Fruit fly (Drosophila melanogaster) whole organism, wandering third instar larva: ENCODE data around the gene tal-3A.

ENCODE experiments used
- Abd-B ChIP-seq: fragments of >200 bp; optimal IDR thresholded peaks from 2 replicates; lab custom pipeline; 2017; ENCODE audit warnings: missing biosample characterization, missing genetic modification characterization
- CG32264 ChIP-seq: fragments of 200-800 bp; sonication (Bioruptor generic); optimal IDR thresholded peaks from 2 replicates; lab custom pipeline; 2016; ENCODE audit warnings: missing biosample characterization, missing genetic modification characterization
- CG9705 ChIP-seq: fragments of 200-800 bp; sonication (Bioruptor generic); optimal IDR thresholded peaks from 2 replicates; lab custom pipeline; 2018; ENCODE audit warnings: missing biosample characterization, mild to moderate bottlenecking, missing genetic modification characterization
- CrebA ChIP-seq: fragments of 200-800 bp; sonication (Bioruptor generic); optimal IDR thresholded peaks from 2 replicates; lab custom pipeline; 2016; ENCODE audit warnings: missing biosample characterization, mild to moderate bottlenecking, missing genetic modification characterization, borderline replicate concordance
- Dfd ChIP-seq: fragments of >200 bp; optimal IDR thresholded peaks from 2 replicates; lab custom pipeline; 2017; ENCODE audit warnings: missing biosample characterization, missing genetic modification characterization
- Dif ChIP-seq: fragments of 200-275, 200-300 bp; sonication (Bioruptor generic); optimal IDR thresholded peaks from 2 replicates; lab custom pipeline; 2018; ENCODE audit warnings: missing biosample characterization, missing genetic modification characterization; ENCODE audit not compliant: partially characterized antibody
- GATAd ChIP-seq: sonication (Bioruptor generic); optimal IDR thresholded peaks from 2 replicates; lab custom pipeline; 2016; ENCODE audit warnings: missing biosample characterization, missing genetic modification characterization
- HLH106 ChIP-seq: fragments of 200-800 bp; optimal IDR thresholded peaks from 3 replicates; lab custom pipeline; 2019; ENCODE audit warnings: missing biosample characterization, mild to moderate bottlenecking, missing genetic modification characterization, moderate library complexity
- Hnf4 ChIP-seq: fragments of 200-800 bp; sonication (Bioruptor generic); optimal IDR thresholded peaks from 2 replicates; lab custom pipeline; 2016; ENCODE audit warnings: missing biosample characterization, mild to moderate bottlenecking, missing genetic modification characterization
- Hr78 ChIP-seq: fragments of >200 bp; optimal IDR thresholded peaks from 2 replicates; lab custom pipeline; 2017; ENCODE audit warnings: missing biosample characterization, missing genetic modification characterization
- Hr83 ChIP-seq: fragments of 200-300 bp; sonication (Bioruptor generic); optimal IDR thresholded peaks from 2 replicates; lab custom pipeline; 2016; ENCODE audit warnings: missing biosample characterization, mild to moderate bottlenecking, missing genetic modification characterization, moderate library complexity; ENCODE audit not compliant: poor library complexity, severe bottlenecking
- Jra ChIP-seq: sonication (Bioruptor generic); optimal IDR thresholded peaks from 2 replicates; lab custom pipeline; 2016; ENCODE audit warnings: missing biosample characterization, missing genetic modification characterization
- Mio ChIP-seq: sonication (Bioruptor generic); optimal IDR thresholded peaks from 2 replicates; lab custom pipeline; 2016; ENCODE audit warnings: missing biosample characterization, missing genetic modification characterization
- Myc ChIP-seq: fragments of >200 bp; optimal IDR thresholded peaks from 2 replicates; lab custom pipeline; 2017
- N ChIP-seq: fragments of >200 bp; optimal IDR thresholded peaks from 2 replicates; lab custom pipeline; 2018; ENCODE audit warnings: missing biosample characterization, missing external identifiers, missing genetic modification characterization
- OdsH ChIP-seq: fragments of 200-800 bp; sonication (Bioruptor generic); optimal IDR thresholded peaks from 2 replicates; lab custom pipeline; 2016; ENCODE audit warnings: missing biosample characterization, mild to moderate bottlenecking, missing genetic modification characterization
- Rel ChIP-seq, 2 experiments: fragments of 200-800 bp; sonication (Bioruptor generic) in 1 of 2; optimal IDR thresholded peaks; 2 replicates in 1 of 2; 3 replicates in 1 of 2; lab custom pipeline; 2016 to 2019; ENCODE audit warnings: mild to moderate bottlenecking in 2 of 2, missing biosample characterization in 2 of 2, missing genetic modification characterization in 2 of 2, moderate library complexity in 1 of 2
- Sp1 ChIP-seq: fragments of 200-800 bp; sonication (Bioruptor generic); optimal IDR thresholded peaks from 3 replicates; lab custom pipeline; 2019; ENCODE audit warnings: missing biosample characterization, mild to moderate bottlenecking, missing genetic modification characterization, moderate library complexity
- Vsx2 ChIP-seq: fragments of 200-300, 225-300 bp; sonication (Bioruptor generic); optimal IDR thresholded peaks from 2 replicates; lab custom pipeline; 2018; ENCODE audit warnings: missing biosample characterization, missing genetic modification characterization; ENCODE audit not compliant: partially characterized antibody
- br ChIP-seq: fragments of 200-800 bp; sonication (Bioruptor generic); optimal IDR thresholded peaks from 2 replicates; lab custom pipeline; 2016; ENCODE audit warnings: missing biosample characterization, missing genetic modification characterization
- brk ChIP-seq: fragments of 200-800 bp; sonication (Bioruptor generic); optimal IDR thresholded peaks from 2 replicates; lab custom pipeline; 2016; ENCODE audit warnings: missing biosample characterization, mild to moderate bottlenecking, missing genetic modification characterization
- dl ChIP-seq, 2 experiments: fragments of 175-275, 200-275 bp in 1 of 2; fragments of 200-275 bp in 1 of 2; sonication (Bioruptor generic); optimal IDR thresholded peaks; lab custom pipeline; 2018; ENCODE audit warnings: mild to moderate bottlenecking in 2 of 2, missing biosample characterization in 2 of 2, missing genetic modification characterization in 2 of 2, moderate library complexity in 2 of 2; ENCODE audit not compliant: partially characterized antibody in 2 of 2, insufficient read depth in 1 of 2
- dmrt93B ChIP-seq: fragments of 200-800 bp; sonication (Bioruptor generic); optimal IDR thresholded peaks from 2 replicates; lab custom pipeline; 2018; ENCODE audit warnings: missing biosample characterization, mild to moderate bottlenecking, missing genetic modification characterization
- dsf ChIP-seq: sonication (Bioruptor generic); optimal IDR thresholded peaks from 2 replicates; lab custom pipeline; 2016; ENCODE audit warnings: missing biosample characterization, missing genetic modification characterization, borderline replicate concordance
- ey ChIP-seq: fragments of 200-800 bp; sonication (Bioruptor generic); optimal IDR thresholded peaks from 2 replicates; lab custom pipeline; 2016; ENCODE audit warnings: missing biosample characterization, missing genetic modification characterization
- foxo ChIP-seq, 2 experiments: fragments of 200-800 bp; sonication (Bioruptor generic); optimal IDR thresholded peaks; 2 replicates in 1 of 2; 3 replicates in 1 of 2; lab custom pipeline; 2016 to 2017; ENCODE audit warnings: missing biosample characterization in 2 of 2, missing genetic modification characterization in 2 of 2
- fru ChIP-seq: fragments of 200-800 bp; sonication (Bioruptor generic); optimal IDR thresholded peaks from 3 replicates; lab custom pipeline; 2016; ENCODE audit warnings: missing biosample characterization, mild to moderate bottlenecking, missing genetic modification characterization
- h ChIP-seq: fragments of 200-800 bp; sonication (Bioruptor generic); optimal IDR thresholded peaks from 3 replicates; lab custom pipeline; 2016; ENCODE audit warnings: missing biosample characterization, mild to moderate bottlenecking, missing genetic modification characterization
- jim ChIP-seq: fragments of 175-275, 200-325 bp; sonication (Bioruptor generic); optimal IDR thresholded peaks from 2 replicates; lab custom pipeline; 2016; ENCODE audit warnings: missing biosample characterization, mild to moderate bottlenecking, missing genetic modification characterization
- lola ChIP-seq: fragments of >200 bp; optimal IDR thresholded peaks from 2 replicates; lab custom pipeline; 2017; ENCODE audit warnings: missing biosample characterization, missing genetic modification characterization
- pan ChIP-seq: fragments of >200 bp; optimal IDR thresholded peaks from 2 replicates; lab custom pipeline; 2017
- psq ChIP-seq: fragments of 200-800 bp; sonication (Bioruptor generic); optimal IDR thresholded peaks from 3 replicates; lab custom pipeline; 2017; ENCODE audit warnings: missing biosample characterization, mild to moderate bottlenecking, missing genetic modification characterization, moderate library complexity
- rgr ChIP-seq: fragments of 200-800 bp; sonication (Bioruptor generic); optimal IDR thresholded peaks from 3 replicates; lab custom pipeline; 2016; ENCODE audit warnings: missing biosample characterization, mild to moderate bottlenecking, missing genetic modification characterization
- sage ChIP-seq: fragments of 200-800 bp; sonication (Bioruptor generic); optimal IDR thresholded peaks from 2 replicates; lab custom pipeline; 2016; ENCODE audit warnings: missing biosample characterization, mild to moderate bottlenecking, missing genetic modification characterization
- sv ChIP-seq: fragments of 200-800 bp; sonication (Bioruptor generic); optimal IDR thresholded peaks from 3 replicates; lab custom pipeline; 2016; ENCODE audit warnings: missing biosample characterization, missing genetic modification characterization
- tai ChIP-seq: sonication (Bioruptor generic); optimal IDR thresholded peaks from 2 replicates; lab custom pipeline; 2016; ENCODE audit warnings: missing biosample characterization, missing genetic modification characterization
- usp ChIP-seq: fragments of >200 bp; optimal IDR thresholded peaks from 2 replicates; lab custom pipeline; 2017; ENCODE audit warnings: missing biosample characterization, missing genetic modification characterization
- woc ChIP-seq: sonication (Bioruptor generic); optimal IDR thresholded peaks from 2 replicates; lab custom pipeline; 2016; ENCODE audit warnings: missing biosample characterization, mild to moderate bottlenecking, missing genetic modification characterization

The tal-3A gene

DNA sequence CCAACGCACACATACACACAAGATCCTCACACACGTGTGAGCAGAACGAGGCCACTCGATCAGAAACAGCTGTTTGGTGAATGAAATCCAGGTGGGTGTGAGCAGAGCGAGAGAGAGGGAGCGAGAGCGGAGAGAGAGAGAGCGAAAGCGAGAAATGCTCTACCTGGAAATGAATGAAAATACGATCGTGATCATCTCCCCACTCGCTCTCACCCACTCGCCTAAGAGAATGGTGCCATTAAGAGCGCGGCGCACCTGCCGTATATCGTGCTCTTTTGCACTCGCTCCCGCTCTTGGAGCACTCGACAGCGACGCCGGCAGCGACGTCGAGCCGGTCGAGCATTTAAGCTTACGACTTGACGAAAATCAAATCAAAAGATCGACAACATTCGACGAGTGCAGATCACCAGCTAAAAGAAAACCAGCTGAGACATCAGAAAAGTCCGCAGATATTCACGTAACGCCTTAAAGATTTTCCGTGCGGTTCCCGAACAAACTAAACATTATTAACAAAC is at the start of gene tal-3A, which contains the start of the genes tal-1A, tal-2A and tal-AA:
Gene tal-3A, plus strand, starts transcription at position 374 of the 515 bp plus-strand sequence.
Gene tal-1A, plus strand, starts transcription at position 374 of the 515 bp plus-strand sequence.
Gene tal-2A, plus strand, starts transcription at position 374 of the 515 bp plus-strand sequence.
Gene tal-AA, plus strand, starts transcription at position 374 of the 515 bp plus-strand sequence.
- TF ChIP-seq Rel (GFP tag; optimal IDR thresholded peaks at IDR 0.05; lab: Kevin White, UChicago): peak; percentile 2
- peak; percentile 25 for TF ChIP-seq Rel (tag; optimal IDR thresholded peaks at IDR 0.05; lab: Kevin White, UChicago)
- TF ChIP-seq Dif (GFP tag; lab: Kevin White, UChicago): peak; percentile 99
- peak; percentile 48 for TF ChIP-seq OdsH
- TF ChIP-seq CG32264 (GFP tag; lab: Kevin White, UChicago): no peak
- TF ChIP-seq woc (GFP tag; lab: Kevin White, UChicago): no peak
- TF ChIP-seq Vsx2: peak; percentile 92
- peak; percentile 70 for TF ChIP-seq h
- peak; percentile 26 to 37 for TF ChIP-seq foxo (GFP tag; optimal IDR thresholded peaks at IDR 0.05; lab: Kevin White, UChicago)
- peak; percentile 56 for TF ChIP-seq fru (GFP tag; lab: Kevin White, UChicago)
- no peak for TF ChIP-seq GATAd
- TF ChIP-seq Abd-B (GFP tag; lab: Kevin White, UChicago): no peak
- no peak for TF ChIP-seq CG9705
- TF ChIP-seq Jra (GFP tag; lab: Kevin White, UChicago): peak; percentile 55
- TF ChIP-seq Hnf4 (GFP tag; lab: Kevin White, UChicago): peak; percentile 35
- no peak for TF ChIP-seq dsf (GFP tag; lab: Kevin White, UChicago)
- TF ChIP-seq Hr78 (GFP tag; lab: Kevin White, UChicago): no peak
- TF ChIP-seq tai (GFP tag; lab: Kevin White, UChicago): no peak
- TF ChIP-seq psq: peak; percentile 8
- peak; percentile 47 for TF ChIP-seq rgr
- TF ChIP-seq lola (GFP tag; lab: Kevin White, UChicago): no peak
- TF ChIP-seq Sp1 (GFP tag; lab: Kevin White, UChicago): peak; percentile 27
- TF ChIP-seq br (GFP tag; lab: Kevin White, UChicago): peak; percentile 8
- TF ChIP-seq Myc (lab: Kevin White, UChicago): no peak
- no peak for TF ChIP-seq usp (GFP tag; lab: Kevin White, UChicago)
- no peak for TF ChIP-seq N (GFP tag; lab: Kevin White, UChicago)
- no peak for TF ChIP-seq dmrt93B (GFP tag; lab: Kevin White, UChicago)
- no peak for TF ChIP-seq Dfd
- peak; percentile 54 for TF ChIP-seq brk (GFP tag; lab: Kevin White, UChicago)
- TF ChIP-seq CrebA (GFP tag; lab: Kevin White, UChicago): peak; percentile 65
- no peak for TF ChIP-seq sv (GFP tag; lab: Kevin White, UChicago)
- no peak for TF ChIP-seq ey (GFP tag; lab: Kevin White, UChicago)
- no peak for TF ChIP-seq HLH106
- no peak for TF ChIP-seq jim (GFP tag; lab: Kevin White, UChicago)
- TF ChIP-seq Mio (GFP tag; lab: Kevin White, UChicago): no peak
- TF ChIP-seq dl (GFP tag; optimal IDR thresholded peaks at IDR 0.05; lab: Kevin White, UChicago; ENCODE audit: insufficient read depth in 1 of 2, partially characterized antibody in 2 of 2): peak; percentile 92 to 96
- no peak for TF ChIP-seq pan (lab: Kevin White, UChicago)
- no peak for TF ChIP-seq Hr83
- TF ChIP-seq sage (GFP tag; lab: Kevin White, UChicago): peak; percentile 66

DNA sequence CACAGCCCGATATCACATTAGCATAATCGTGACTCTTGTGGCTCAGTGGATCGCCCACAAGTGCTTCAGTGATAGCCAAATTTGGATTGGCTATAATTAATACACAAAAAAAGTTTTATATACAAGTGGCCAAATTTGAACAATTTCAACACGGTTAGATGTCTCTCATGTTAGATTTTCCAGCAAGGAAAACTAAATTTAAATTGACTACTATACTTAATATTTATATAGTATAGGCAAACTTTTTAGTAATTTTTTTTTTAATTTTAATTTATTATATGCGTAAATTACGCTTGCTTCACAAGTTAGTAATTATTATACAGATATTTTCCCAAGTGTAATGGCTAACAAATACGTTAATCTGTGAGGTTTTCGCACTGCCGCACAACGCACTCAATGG is 47.9 kb upstream of the tal-3A start:
- TF ChIP-seq CG9705: no peak
- TF ChIP-seq Vsx2: no peak
- no peak for TF ChIP-seq ey (GFP tag; lab: Kevin White, UChicago)
- TF ChIP-seq Rel (GFP tag; optimal IDR thresholded peaks at IDR 0.05; lab: Kevin White, UChicago): no peak
- TF ChIP-seq Rel (tag; optimal IDR thresholded peaks at IDR 0.05; lab: Kevin White, UChicago): no peak
- no peak for TF ChIP-seq jim (GFP tag; lab: Kevin White, UChicago)
- no peak for TF ChIP-seq Jra (GFP tag; lab: Kevin White, UChicago)
- TF ChIP-seq CrebA (GFP tag; lab: Kevin White, UChicago): no peak
- TF ChIP-seq Dif (GFP tag; lab: Kevin White, UChicago): no peak
- TF ChIP-seq Myc (lab: Kevin White, UChicago): no peak
- TF ChIP-seq Hr78 (GFP tag; lab: Kevin White, UChicago): no peak
- TF ChIP-seq brk (GFP tag; lab: Kevin White, UChicago): no peak
- no peak for TF ChIP-seq Mio (GFP tag; lab: Kevin White, UChicago)
- TF ChIP-seq Abd-B (GFP tag; lab: Kevin White, UChicago): no peak
- no peak for TF ChIP-seq tai (GFP tag; lab: Kevin White, UChicago)
- TF ChIP-seq dsf (GFP tag; lab: Kevin White, UChicago): no peak
